Fruit fly (Drosophila melanogaster): ENCODE measurements around the gene vig2.
A peak's percentile ranks its signal among the peaks of the same experiment; 100 is the strongest.

Gene vig2

dm6 chr3R:25152342-25152741 lies 29.2 kb downstream of the vig2 start (continued):
- TF ChIP-seq slou (GFP tag; optimal IDR thresholded peaks at IDR 0.05) (no peak), CG1602 (GFP tag; optimal IDR thresholded peaks at IDR 0.05) (no peak), Bgb (GFP tag; IDR thresholded peaks at IDR 0.05; ENCODE audit: partially characterized antibody) (no peak), Eip74EF (GFP tag; optimal IDR thresholded peaks at IDR 0.05) (no peak), CG6272 (GFP tag; IDR thresholded peaks at IDR 0.05) (no peak), grau (tag; optimal IDR thresholded peaks at IDR 0.05) (peak; percentile 46), inv (GFP tag; IDR thresholded peaks at IDR 0.05; ENCODE audit: partially characterized antibody) (no peak), Ets97D (GFP tag; optimal IDR thresholded peaks at IDR 0.05) (no peak), CG13775 (GFP tag; optimal IDR thresholded peaks at IDR 0.05) (no peak), CG17829 (tag; optimal IDR thresholded peaks at IDR 0.05) (no peak), NC2β (GFP tag; optimal IDR thresholded peaks at IDR 0.05) (no peak), croc (GFP tag; conservative IDR thresholded peaks at IDR 0.05) (no peak), knrl (GFP tag; IDR thresholded peaks at IDR 0.05; ENCODE audit: partially characterized antibody) (no peak), ase (GFP tag; IDR thresholded peaks at IDR 0.05) (no peak), Chrac-16 (GFP tag; optimal IDR thresholded peaks at IDR 0.05) (no peak), Hr51 (GFP tag; optimal IDR thresholded peaks at IDR 0.05) (peak in 1 of 2 experiments; percentile 48), hth (optimal IDR thresholded peaks at IDR 0.05) (no peak), Doc3 (GFP tag; IDR thresholded peaks at IDR 0.05; ENCODE audit: partially characterized antibody) (no peak), trem (tag; optimal IDR thresholded peaks at IDR 0.05) (no peak), Bdp1 (GFP tag; optimal IDR thresholded peaks at IDR 0.05) (no peak), CG10147 (GFP tag; optimal IDR thresholded peaks at IDR 0.05) (peak; percentile 48), B-H2 (GFP tag; optimal IDR thresholded peaks at IDR 0.05) (no peak), CG13296 (GFP tag; optimal IDR thresholded peaks at IDR 0.05) (peak; percentile 55), CG10654 (GFP tag; optimal IDR thresholded peaks at IDR 0.05) (no peak), Awh (GFP tag; IDR thresholded peaks at IDR 0.05) (no peak), CG32532 (GFP tag; IDR thresholded peaks at IDR 0.05) (no peak), CG12391 (tag; optimal IDR thresholded peaks at IDR 0.05) (peak; percentile 5), tin (GFP tag; optimal IDR thresholded peaks at IDR 0.05) (no peak), CG8388 (GFP tag; optimal IDR thresholded peaks at IDR 0.05) (no peak), Antp (GFP tag; optimal IDR thresholded peaks at IDR 0.05) (no peak), CoRest (tag; optimal IDR thresholded peaks at IDR 0.05) (peak; percentile 27), sens (GFP tag) (peak; percentile 57), CG9817 (tag; optimal IDR thresholded peaks at IDR 0.05) (peak; percentile 7), crol (GFP tag; IDR thresholded peaks at IDR 0.05) (no peak), CG3163 (GFP tag; optimal IDR thresholded peaks at IDR 0.05) (no peak), CG11696 (GFP tag; IDR thresholded peaks at IDR 0.05) (peak; percentile 16; the same call in 1 of the 2 replicates), slp2 (GFP tag; optimal IDR thresholded peaks at IDR 0.05) (no peak), CG10366 (GFP tag; IDR thresholded peaks at IDR 0.05) (no peak), CG3407 (GFP tag; optimal IDR thresholded peaks at IDR 0.05) (no peak), CG12236 (GFP tag; optimal IDR thresholded peaks at IDR 0.05) (no peak), CG14014 (GFP tag; IDR thresholded peaks at IDR 0.05) (no peak), kay (GFP tag; optimal IDR thresholded peaks at IDR 0.05) (no peak), Sry-δ (GFP tag; optimal IDR thresholded peaks at IDR 0.05) (no peak), CG8281 (tag; optimal IDR thresholded peaks at IDR 0.05) (no peak), CG8924 (tag; optimal IDR thresholded peaks at IDR 0.05) (peak; percentile 35), dm (GFP tag; optimal IDR thresholded peaks at IDR 0.05) (no peak), cas (GFP tag; IDR thresholded peaks at IDR 0.05) (no peak)
